Fruit fly (Drosophila melanogaster) whole organism, prepupa: ENCODE measurements around the gene Mst36Fb.

Experiments used
- CG10631 ChIP-seq: fragments of 200-800 bp; sonication (Bioruptor generic); optimal IDR thresholded peaks from 2 replicates; lab custom pipeline; 2016; ENCODE audit warnings: missing biosample characterization, missing genetic modification characterization
- CG10669 ChIP-seq: fragments of 200-800 bp; sonication (Bioruptor generic); optimal IDR thresholded peaks from 3 replicates; lab custom pipeline; 2018; ENCODE audit warnings: missing biosample characterization, mild to moderate bottlenecking, missing genetic modification characterization, moderate library complexity
- CG11762 ChIP-seq: fragments of 200-800 bp; sonication (Bioruptor generic); optimal IDR thresholded peaks from 3 replicates; lab custom pipeline; 2016; ENCODE audit warnings: missing biosample characterization, missing genetic modification characterization; ENCODE audit not compliant: insufficient read depth
- CG11902 ChIP-seq: fragments of 200-800 bp; sonication (Bioruptor generic); optimal IDR thresholded peaks from 3 replicates; lab custom pipeline; 2016; ENCODE audit warnings: missing biosample characterization, missing genetic modification characterization
- CG15336 ChIP-seq: fragments of 200-800 bp; sonication (Bioruptor generic); IDR thresholded peaks from 2 replicates; pipeline ENCODE4 v1.3.6; 2022; ENCODE audit warnings: missing biosample characterization, missing genetic modification characterization
- CG1621 ChIP-seq: fragments of 200-800 bp; sonication (Bioruptor generic); optimal IDR thresholded peaks from 3 replicates; lab custom pipeline; 2018; ENCODE audit warnings: missing biosample characterization, mild to moderate bottlenecking, missing genetic modification characterization
- CG16779 ChIP-seq: fragments of 200-800 bp; sonication (Bioruptor generic); optimal IDR thresholded peaks from 3 replicates; lab custom pipeline; 2017; ENCODE audit warnings: missing biosample characterization, mild to moderate bottlenecking, missing genetic modification characterization
- CG3032 ChIP-seq: fragments of 200-800 bp; optimal IDR thresholded peaks from 2 replicates; lab custom pipeline; 2019; ENCODE audit warnings: missing biosample characterization, mild to moderate bottlenecking, missing genetic modification characterization, moderate library complexity
- CG31627 ChIP-seq: fragments of 200-800 bp; sonication (Bioruptor generic); optimal IDR thresholded peaks from 3 replicates; lab custom pipeline; 2016; ENCODE audit warnings: missing biosample characterization, missing genetic modification characterization
- CG32006 ChIP-seq: fragments of 200-800 bp; sonication (Bioruptor generic); optimal IDR thresholded peaks from 3 replicates; lab custom pipeline; 2017; ENCODE audit warnings: missing biosample characterization, mild to moderate bottlenecking, missing genetic modification characterization
- CG34406 ChIP-seq: fragments of 200-800 bp; sonication (Bioruptor generic); optimal IDR thresholded peaks from 3 replicates; lab custom pipeline; 2016; ENCODE audit warnings: missing biosample characterization, missing genetic modification characterization
- CG3919 ChIP-seq: fragments of 200-800 bp; sonication (Bioruptor generic); optimal IDR thresholded peaks from 3 replicates; lab custom pipeline; 2016; ENCODE audit warnings: missing biosample characterization, missing genetic modification characterization
- CG4318 ChIP-seq: fragments of 200-800 bp; sonication (Bioruptor generic); optimal IDR thresholded peaks from 3 replicates; lab custom pipeline; 2017; ENCODE audit warnings: missing biosample characterization, mild to moderate bottlenecking, missing genetic modification characterization
- CG6163 ChIP-seq: fragments of 200-800 bp; sonication (Bioruptor generic); IDR thresholded peaks from 3 replicates; pipeline ENCODE4 v1.3.6; 2022; ENCODE audit warnings: missing biosample characterization, missing genetic modification characterization
- CG6276 ChIP-seq: fragments of 200-800 bp; sonication (Bioruptor generic); optimal IDR thresholded peaks from 2 replicates; lab custom pipeline; 2017; ENCODE audit warnings: missing biosample characterization, mild to moderate bottlenecking, missing genetic modification characterization
- CG6792 ChIP-seq: fragments of 200-800 bp; sonication (Bioruptor generic); optimal IDR thresholded peaks from 3 replicates; lab custom pipeline; 2016; ENCODE audit warnings: missing biosample characterization, missing genetic modification characterization
- CG6808 ChIP-seq: fragments of 200-800 bp; sonication (Bioruptor generic); optimal IDR thresholded peaks from 3 replicates; lab custom pipeline; 2017; ENCODE audit warnings: missing biosample characterization, missing genetic modification characterization, mild to moderate bottlenecking, moderate library complexity, missing genetic modification reagents
- CG6854 ChIP-seq: fragments of 200-800 bp; sonication (Bioruptor generic); optimal IDR thresholded peaks from 2 replicates; lab custom pipeline; 2017; ENCODE audit warnings: missing biosample characterization, mild to moderate bottlenecking, missing genetic modification characterization
- CG7368 ChIP-seq: fragments of 200-800 bp; sonication (Bioruptor generic); optimal IDR thresholded peaks from 3 replicates; lab custom pipeline; 2016; ENCODE audit warnings: missing biosample characterization, missing genetic modification characterization
- CG8119 ChIP-seq: fragments of 200-800 bp; sonication (Bioruptor generic); IDR thresholded peaks from 3 replicates; pipeline ENCODE4 v1.3.6; 2022; ENCODE audit warnings: missing biosample characterization, missing genetic modification characterization
- CG8632 ChIP-seq: fragments of 200-800 bp; sonication (Bioruptor generic); optimal IDR thresholded peaks from 3 replicates; lab custom pipeline; 2016; ENCODE audit warnings: missing biosample characterization, missing genetic modification characterization
- CG9139 ChIP-seq: fragments of 200-800 bp; sonication (Bioruptor generic); optimal IDR thresholded peaks from 3 replicates; lab custom pipeline; 2017; ENCODE audit warnings: missing biosample characterization, mild to moderate bottlenecking, missing genetic modification characterization
- Eip75B ChIP-seq: fragments of 200-800 bp; sonication (Bioruptor generic); optimal IDR thresholded peaks from 3 replicates; lab custom pipeline; 2016; ENCODE audit warnings: missing biosample characterization, missing genetic modification characterization
- Eip93F ChIP-seq: fragments of 200-800 bp; sonication (Bioruptor generic); optimal IDR thresholded peaks from 2 replicates; lab custom pipeline; 2016; ENCODE audit warnings: missing biosample characterization, mild to moderate bottlenecking, missing genetic modification characterization
- Ets21C ChIP-seq: fragments of 200-800 bp; sonication (Bioruptor generic); optimal IDR thresholded peaks from 3 replicates; lab custom pipeline; 2016; ENCODE audit warnings: missing biosample characterization, missing genetic modification characterization
- Hr38 ChIP-seq: sonication (Bioruptor generic); optimal IDR thresholded peaks from 2 replicates; lab custom pipeline; 2016; ENCODE audit warnings: missing biosample characterization, missing genetic modification characterization
- Hr39 ChIP-seq: fragments of 200-800 bp; sonication (Bioruptor generic); optimal IDR thresholded peaks from 2 replicates; lab custom pipeline; 2016; ENCODE audit warnings: missing biosample characterization, missing genetic modification characterization
- Hr4 ChIP-seq: fragments of 200-800 bp; sonication (Bioruptor generic); optimal IDR thresholded peaks from 3 replicates; lab custom pipeline; 2016; ENCODE audit warnings: missing biosample characterization, missing genetic modification characterization
- Lpt ChIP-seq: fragments of 200-800 bp; sonication (Bioruptor generic); optimal IDR thresholded peaks from 3 replicates; lab custom pipeline; 2016; ENCODE audit warnings: missing biosample characterization, missing genetic modification characterization
- OdsH ChIP-seq: fragments of 200-800 bp; sonication (Bioruptor generic); optimal IDR thresholded peaks from 3 replicates; lab custom pipeline; 2016; ENCODE audit warnings: missing biosample characterization, missing genetic modification characterization
- Sox14 ChIP-seq: fragments of 200-800 bp; sonication (Bioruptor generic); optimal IDR thresholded peaks from 3 replicates; lab custom pipeline; 2016; ENCODE audit warnings: missing biosample characterization, missing genetic modification characterization
- Sox15 ChIP-seq: fragments of 200-800 bp; sonication (Bioruptor generic); optimal IDR thresholded peaks from 3 replicates; lab custom pipeline; 2016; ENCODE audit warnings: missing biosample characterization, missing genetic modification characterization
- achi ChIP-seq: fragments of 200-800 bp; sonication (Bioruptor generic); optimal IDR thresholded peaks from 3 replicates; lab custom pipeline; 2016; ENCODE audit warnings: missing biosample characterization, missing genetic modification characterization
- acj6 ChIP-seq: fragments of 200-800 bp; sonication (Bioruptor generic); optimal IDR thresholded peaks from 3 replicates; lab custom pipeline; 2016; ENCODE audit warnings: missing biosample characterization, missing genetic modification characterization
- dac ChIP-seq: fragments of 200-800 bp; sonication (Bioruptor generic); optimal IDR thresholded peaks from 2 replicates; lab custom pipeline; 2017; ENCODE audit warnings: missing biosample characterization, mild to moderate bottlenecking, missing genetic modification characterization
- dsx ChIP-seq: fragments of 200-800 bp; optimal IDR thresholded peaks from 3 replicates; lab custom pipeline; 2019; ENCODE audit warnings: missing biosample characterization, mild to moderate bottlenecking, missing genetic modification characterization, moderate library complexity; ENCODE audit not compliant: poor library complexity, severe bottlenecking
- eg ChIP-seq: fragments of 200-800 bp; sonication (Bioruptor generic); IDR thresholded peaks from 3 replicates; pipeline ENCODE4 v1.3.6; 2022; ENCODE audit warnings: missing biosample characterization, missing genetic modification characterization
- esn ChIP-seq: fragments of 200-800 bp; sonication (Bioruptor generic); optimal IDR thresholded peaks from 2 replicates; lab custom pipeline; 2016; ENCODE audit warnings: missing biosample characterization, mild to moderate bottlenecking, missing genetic modification characterization, moderate library complexity
- fd59A ChIP-seq: fragments of 200-800 bp; sonication (Bioruptor generic); optimal IDR thresholded peaks from 2 replicates; lab custom pipeline; 2017; ENCODE audit warnings: missing biosample characterization, mild to moderate bottlenecking, missing genetic modification characterization, missing genetic modification reagents
- fkh ChIP-seq: fragments of 200-800 bp; sonication (Bioruptor generic); optimal IDR thresholded peaks from 3 replicates; lab custom pipeline; 2017; ENCODE audit warnings: missing biosample characterization, mild to moderate bottlenecking, missing genetic modification characterization, moderate library complexity
- lz ChIP-seq: fragments of 200-800 bp; sonication (Bioruptor generic); optimal IDR thresholded peaks from 3 replicates; lab custom pipeline; 2016; ENCODE audit warnings: missing biosample characterization, missing genetic modification characterization
- net ChIP-seq: fragments of 200-800 bp; sonication (Bioruptor generic); optimal IDR thresholded peaks from 3 replicates; lab custom pipeline; 2016; ENCODE audit warnings: missing biosample characterization, missing genetic modification characterization
- salr ChIP-seq, 2 experiments: fragments of 200-800 bp; sonication (Bioruptor generic); optimal IDR thresholded peaks; 3 replicates each; lab custom pipeline; 2016 to 2018; ENCODE audit warnings: missing biosample characterization in 2 of 2, missing genetic modification characterization in 2 of 2, mild to moderate bottlenecking in 1 of 2
- spab ChIP-seq: fragments of 200-800 bp; sonication (Bioruptor generic); optimal IDR thresholded peaks from 2 replicates; lab custom pipeline; 2017; ENCODE audit warnings: missing biosample characterization, mild to moderate bottlenecking, missing genetic modification characterization, missing genetic modification reagents
- ss ChIP-seq, 2 experiments: fragments of 200-800 bp; sonication (Bioruptor generic); optimal IDR thresholded peaks; 2 replicates in 1 of 2; 3 replicates in 1 of 2; lab custom pipeline; 2017 to 2018; ENCODE audit warnings: mild to moderate bottlenecking in 2 of 2, missing biosample characterization in 2 of 2, missing genetic modification characterization in 2 of 2, moderate library complexity in 1 of 2
- svp ChIP-seq: fragments of 200-800 bp; sonication (Bioruptor generic); peaks from one replicate; lab custom pipeline; 2016; ENCODE audit warnings: missing biosample characterization, missing genetic modification characterization
- topi ChIP-seq: fragments of 200-800 bp; sonication (Bioruptor generic); optimal IDR thresholded peaks from 3 replicates; lab custom pipeline; 2016; ENCODE audit warnings: missing biosample characterization, missing genetic modification characterization

Mst36Fb gene

dm6 chr2L:18708239-18708891, 33.5 kb upstream of the Mst36Fb start, which contains the start of the genes Faf2 and Grip71 (continued):
- TF ChIP-seq CG3919 (GFP tag; lab: Kevin White, UChicago) (peak; percentile 82), CG16779 (peak; percentile 14), topi (peak; percentile 79), esn (GFP tag; lab: Kevin White, UChicago) (peak; percentile 79), CG32006 (GFP tag; lab: Kevin White, UChicago) (peak; percentile 90), CG34406 (GFP tag; lab: Kevin White, UChicago) (peak; percentile 70), eg (peak; percentile 95), CG6276 (GFP tag; lab: Kevin White, UChicago) (no peak), fd59A (peak; percentile 53)

DNA sequence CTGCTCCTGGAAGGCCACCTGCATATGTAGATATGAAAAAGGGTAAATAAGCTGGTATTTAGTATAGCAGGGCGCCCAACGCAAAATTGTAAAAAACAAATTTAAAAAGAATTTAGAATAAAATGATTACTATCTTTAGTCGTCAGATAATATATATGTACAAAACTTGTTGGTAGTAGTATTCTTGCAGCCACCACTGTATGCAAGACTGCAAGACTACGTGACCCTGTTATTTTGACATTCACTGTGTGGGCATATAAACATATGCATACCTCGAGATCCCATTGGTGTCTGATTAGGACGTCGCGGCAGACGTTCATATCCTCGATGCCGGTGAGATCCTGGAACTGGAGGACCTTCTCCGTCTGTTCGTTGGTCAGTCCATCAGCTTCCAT, 32.9 kb upstream of the Mst36Fb start:
- TF ChIP-seq esn (GFP tag; lab: Kevin White, UChicago) = peak; percentile 63
- no peak for TF ChIP-seq Sox14 (GFP tag; lab: Kevin White, UChicago)
- TF ChIP-seq svp (GFP tag; lab: Kevin White, UChicago) = no peak
- peak; percentile 5 for TF ChIP-seq Hr38
- peak; percentile 27 for TF ChIP-seq acj6 (GFP tag; lab: Kevin White, UChicago)
- TF ChIP-seq CG16779 = no peak
- TF ChIP-seq CG8632 (GFP tag; lab: Kevin White, UChicago) = no peak
- TF ChIP-seq salr (GFP tag; optimal IDR thresholded peaks at IDR 0.05; lab: Kevin White, UChicago) = no peak
- no peak for TF ChIP-seq dsx (GFP tag; lab: Kevin White, UChicago)
- peak; percentile 65 for TF ChIP-seq CG3919 (GFP tag; lab: Kevin White, UChicago)
- peak; percentile 3 for TF ChIP-seq CG11902 (GFP tag; lab: Kevin White, UChicago)
- no peak for TF ChIP-seq Eip93F
- peak; percentile 63 for TF ChIP-seq CG31627 (GFP tag; lab: Kevin White, UChicago)
- peak; percentile 9 for TF ChIP-seq fd59A
- no peak for TF ChIP-seq CG9139 (GFP tag; lab: Kevin White, UChicago)
- TF ChIP-seq OdsH (GFP tag; lab: Kevin White, UChicago) = peak; percentile 60
- TF ChIP-seq CG6276 (GFP tag; lab: Kevin White, UChicago) = no peak
- TF ChIP-seq CG3032 (tag; lab: Kevin White, UChicago) = no peak
- no peak for TF ChIP-seq CG1621 (tag; lab: Kevin White, UChicago)
- peak; percentile 44 for TF ChIP-seq Eip75B
- TF ChIP-seq CG32006 (GFP tag; lab: Kevin White, UChicago) = peak; percentile 9
- TF ChIP-seq Ets21C = no peak
- TF ChIP-seq Lpt (GFP tag; lab: Kevin White, UChicago) = no peak
- peak; percentile 61 for TF ChIP-seq fkh (GFP tag; lab: Kevin White, UChicago)
- no peak for TF ChIP-seq CG4318 (GFP tag; lab: Kevin White, UChicago)
- no peak for TF ChIP-seq spab
- peak; percentile 11 for TF ChIP-seq CG10669 (GFP tag; lab: Kevin White, UChicago)
- TF ChIP-seq CG7368 = peak; percentile 47
- peak; percentile 44 for TF ChIP-seq CG10631 (GFP tag; lab: Kevin White, UChicago)
- TF ChIP-seq Sox15 (GFP tag; lab: Kevin White, UChicago) = no peak
- TF ChIP-seq CG6163 (GFP tag; lab: Robert Waterston, UW) = peak; percentile 13; the same call in 1 of the 3 replicates
- TF ChIP-seq Hr39 = peak; percentile 58
- TF ChIP-seq lz (GFP tag; lab: Kevin White, UChicago) = peak; percentile 61
- TF ChIP-seq eg = 0 out of 3 replicates have a peak, but pooled peaks have one; percentile 54
- TF ChIP-seq CG15336 (GFP tag; lab: Robert Waterston, UW) = 0 out of 2 replicates have a peak, but pooled peaks have one; percentile 15
- no peak for TF ChIP-seq CG6854 (GFP tag; lab: Kevin White, UChicago)
- peak; percentile 55 for TF ChIP-seq net (GFP tag; lab: Kevin White, UChicago)
- TF ChIP-seq achi = peak; percentile 54
- TF ChIP-seq CG8119 (GFP tag; lab: Robert Waterston, UW) = no peak
- TF ChIP-seq ss (GFP tag; optimal IDR thresholded peaks at IDR 0.05; lab: Kevin White, UChicago) = no peak
- TF ChIP-seq CG6808 = no peak
- peak; percentile 62 for TF ChIP-seq topi
- peak; percentile 14 for TF ChIP-seq CG11762 (GFP tag; lab: Kevin White, UChicago)
- peak; percentile 71 for TF ChIP-seq Hr4 (GFP tag; lab: Kevin White, UChicago)
- TF ChIP-seq CG6792 (GFP tag; lab: Kevin White, UChicago) = peak; percentile 38
- no peak for TF ChIP-seq dac (GFP tag; lab: Kevin White, UChicago)
